Worm (Caenorhabditis elegans) whole organism, midembryonic: ENCODE measurements around the gene Y38H6C.18.

ENCODE experiments used
- T22C8.4 ChIP-seq: fragments of 200-800 bp; sonication (Bioruptor generic); IDR thresholded peaks from 2 replicates; pipeline ENCODE4 v1.3.6; 2022; ENCODE audit warnings: missing genetic modification characterization, missing compliant biosample characterization
- cog-1 ChIP-seq: sonication (generic microtip); optimal IDR thresholded peaks from 2 replicates; lab custom pipeline; 2016; ENCODE audit warnings: missing genetic modification characterization, missing compliant biosample characterization
- flt-1 ChIP-seq: fragments of 200-800 bp; sonication (Bioruptor generic); IDR thresholded peaks from 2 replicates; pipeline ENCODE4 v1.3.6; 2022; ENCODE audit warnings: missing genetic modification characterization, missing compliant biosample characterization
- klf-2 ChIP-seq: fragments of 200-800 bp; sonication (Bioruptor generic); conservative IDR thresholded peaks from 2 replicates; pipeline ENCODE4 v1.3.6; 2022; ENCODE audit warnings: missing genetic modification reagents, missing genetic modification characterization, missing compliant biosample characterization
- med-1 ChIP-seq: sonication (generic microtip); optimal IDR thresholded peaks from 2 replicates; lab custom pipeline; 2017; ENCODE audit warnings: missing genetic modification characterization, mild to moderate bottlenecking, missing compliant biosample characterization, antibody characterized with exemption, missing genetic modification reagents; ENCODE audit not compliant: insufficient read depth
- ref-1 ChIP-seq: fragments of 200-800 bp; sonication (Bioruptor generic); conservative IDR thresholded peaks from 2 replicates; pipeline ENCODE4 v1.3.6; 2022; ENCODE audit warnings: missing genetic modification reagents, missing genetic modification characterization, missing compliant biosample characterization
- tab-1 ChIP-seq: fragments of 200-800 bp; sonication (Bioruptor generic); IDR thresholded peaks from 2 replicates; pipeline ENCODE4 v1.3.6; 2022; ENCODE audit warnings: missing genetic modification characterization, missing compliant biosample characterization
- ztf-23 ChIP-seq: fragments of 200-800 bp; sonication (Bioruptor generic); IDR thresholded peaks from 2 replicates; pipeline ENCODE4 v1.3.6; 2022; ENCODE audit warnings: missing genetic modification reagents, missing genetic modification characterization, missing compliant biosample characterization

ce11 chrV:20539055-20539454, 7.9 kb downstream of the Y38H6C.18 start, which contains the start of gene Y38H6C.16:
- TF ChIP-seq ref-1 (GFP tag; lab: Robert Waterston, UW) = no peak
- TF ChIP-seq ztf-23 = no peak
- no peak for TF ChIP-seq tab-1 (GFP tag; lab: Robert Waterston, UW)
- TF ChIP-seq klf-2 (GFP tag; lab: Robert Waterston, UW) = no peak
- no peak for TF ChIP-seq flt-1
- TF ChIP-seq med-1 (GFP tag; lab: Kevin White, UChicago) = no peak
- TF ChIP-seq cog-1 (tag; lab: Kevin White, UChicago) = no peak
- TF ChIP-seq T22C8.4 (GFP tag; lab: Robert Waterston, UW) = no peak
